Worm (Caenorhabditis elegans): ENCODE measurements around the gene srh-237.

srh-237 gene

DNA sequence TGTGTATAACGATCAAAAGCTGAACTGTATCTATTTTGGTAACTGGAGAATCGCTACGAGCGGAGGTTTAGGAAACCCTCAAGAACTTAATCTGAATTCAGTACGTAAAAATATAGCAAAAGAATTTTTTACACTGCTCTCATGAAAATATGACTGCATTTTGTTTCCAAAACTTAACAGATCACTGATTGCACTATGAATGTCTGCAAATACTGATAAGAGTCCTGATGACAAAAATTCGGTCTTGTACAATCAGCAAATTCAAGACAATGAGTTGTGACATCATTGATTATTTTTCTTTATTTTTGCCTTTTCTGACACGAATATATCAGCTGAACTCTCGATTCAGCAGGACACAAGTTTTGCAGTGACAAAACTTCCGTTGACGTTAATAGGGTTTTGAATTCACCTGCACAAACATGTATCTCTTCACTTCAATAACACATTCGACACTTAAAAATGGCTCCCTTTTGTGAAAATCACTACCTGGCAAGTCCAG is at the start of gene srh-237:
srh-237 (plus strand) TSS at position 449 of the 499 bp plus-strand sequence.
- no peak for TF ChIP-seq scrt-1 (GFP tag; IDR thresholded peaks at IDR 0.05)
- no peak for TF ChIP-seq hnd-1 (tag; optimal IDR thresholded peaks at IDR 0.05)
- no peak for TF ChIP-seq sea-1 (GFP tag; conservative IDR thresholded peaks at IDR 0.05)
- no peak for TF ChIP-seq ama-1 (optimal IDR thresholded peaks at IDR 0.05)
- TF ChIP-seq tbx-11 (GFP tag; IDR thresholded peaks at IDR 0.05): no peak
- TF ChIP-seq hmg-4 (GFP tag; optimal IDR thresholded peaks at IDR 0.05): no peak
- no peak for TF ChIP-seq B0310.2 (tag; optimal IDR thresholded peaks at IDR 0.05)
- TF ChIP-seq tbx-37 (GFP tag; conservative IDR thresholded peaks at IDR 0.05): no peak
- TF ChIP-seq aly-1 (tag; optimal IDR thresholded peaks at IDR 0.05): no peak
- TF ChIP-seq ceh-13 (GFP tag; optimal IDR thresholded peaks at IDR 0.05): no peak
- TF ChIP-seq flt-1 (GFP tag; IDR thresholded peaks at IDR 0.05): no peak
- TF ChIP-seq hmbx-1 (tag; optimal IDR thresholded peaks at IDR 0.05): no peak
- TF ChIP-seq ets-7 (tag; optimal IDR thresholded peaks at IDR 0.05): no peak
- TF ChIP-seq ceh-36 (tag; optimal IDR thresholded peaks at IDR 0.05): no peak
- no peak for TF ChIP-seq F13C5.2 (tag; optimal IDR thresholded peaks at IDR 0.05)
- TF ChIP-seq pes-1 (GFP tag; IDR thresholded peaks at IDR 0.05): no peak
- no peak for TF ChIP-seq tra-4 (tag; optimal IDR thresholded peaks at IDR 0.05)

DNA sequence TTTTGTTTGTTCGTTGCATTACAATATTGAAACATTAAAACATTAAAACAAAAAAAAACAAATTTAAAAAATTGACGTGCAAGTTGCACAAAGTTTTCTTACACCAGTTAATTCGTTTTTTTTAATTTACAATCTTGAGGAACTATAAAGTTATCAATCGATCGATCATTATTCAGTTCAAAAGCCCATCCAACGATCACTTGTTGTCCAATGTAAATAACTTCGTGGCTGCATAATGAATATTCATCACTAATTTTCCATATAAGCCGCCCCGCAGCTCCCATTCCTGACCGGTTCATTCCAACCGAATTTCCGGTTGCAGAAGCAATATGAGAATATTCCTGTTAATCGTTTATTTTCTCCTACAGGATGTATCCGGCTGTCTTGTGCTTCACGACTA is 47.9 kb upstream of the srh-237 start, which contains the start of gene hpo-33:
hpo-33 (plus strand) TSS at position 301 of the 400 bp plus-strand sequence.
- TF ChIP-seq tbx-11 (GFP tag; IDR thresholded peaks at IDR 0.05) (no peak), tra-4 (tag; optimal IDR thresholded peaks at IDR 0.05) (no peak), hnd-1 (tag; optimal IDR thresholded peaks at IDR 0.05) (no peak), tbx-37 (GFP tag; conservative IDR thresholded peaks at IDR 0.05) (no peak), scrt-1 (GFP tag; IDR thresholded peaks at IDR 0.05) (no peak), ets-7 (tag; optimal IDR thresholded peaks at IDR 0.05) (no peak), pes-1 (GFP tag; IDR thresholded peaks at IDR 0.05) (no peak)

DNA sequence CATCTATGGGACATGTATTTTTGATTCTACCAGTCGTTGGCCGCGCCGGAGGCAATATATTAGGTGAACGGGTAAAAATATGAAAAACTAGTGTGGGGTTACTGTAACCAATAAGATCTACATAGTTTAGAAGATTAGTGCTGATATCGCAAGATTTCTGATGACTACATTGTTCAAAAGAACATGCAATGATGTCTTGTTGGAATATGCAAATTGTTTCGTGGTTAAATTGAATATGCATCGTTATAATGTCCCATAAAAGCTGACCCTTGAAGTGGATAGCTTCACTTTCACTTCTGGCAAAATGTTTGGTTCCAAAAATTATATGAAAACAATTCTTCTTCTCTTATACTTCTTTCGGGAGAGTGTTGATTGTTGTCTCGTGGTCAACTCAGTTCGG is 45.7 kb upstream of the srh-237 start, which contains the start of gene F28B1.2:
F28B1.2 (plus strand) TSS at position 301 of the 400 bp plus-strand sequence.
- TF ChIP-seq ceh-36 (tag; optimal IDR thresholded peaks at IDR 0.05): no peak
- no peak for TF ChIP-seq ets-7 (tag; optimal IDR thresholded peaks at IDR 0.05)
- TF ChIP-seq tra-4 (tag; optimal IDR thresholded peaks at IDR 0.05): no peak
- no peak for TF ChIP-seq ama-1 (optimal IDR thresholded peaks at IDR 0.05)
- TF ChIP-seq B0310.2 (tag; optimal IDR thresholded peaks at IDR 0.05): no peak
- TF ChIP-seq hmbx-1 (tag; optimal IDR thresholded peaks at IDR 0.05): no peak
- TF ChIP-seq sea-1 (GFP tag; conservative IDR thresholded peaks at IDR 0.05): no peak
- TF ChIP-seq tbx-11 (GFP tag; IDR thresholded peaks at IDR 0.05): no peak
- TF ChIP-seq tbx-37 (GFP tag; conservative IDR thresholded peaks at IDR 0.05): no peak
- TF ChIP-seq flt-1 (GFP tag; IDR thresholded peaks at IDR 0.05): no peak
- no peak for TF ChIP-seq scrt-1 (GFP tag; IDR thresholded peaks at IDR 0.05)

DNA sequence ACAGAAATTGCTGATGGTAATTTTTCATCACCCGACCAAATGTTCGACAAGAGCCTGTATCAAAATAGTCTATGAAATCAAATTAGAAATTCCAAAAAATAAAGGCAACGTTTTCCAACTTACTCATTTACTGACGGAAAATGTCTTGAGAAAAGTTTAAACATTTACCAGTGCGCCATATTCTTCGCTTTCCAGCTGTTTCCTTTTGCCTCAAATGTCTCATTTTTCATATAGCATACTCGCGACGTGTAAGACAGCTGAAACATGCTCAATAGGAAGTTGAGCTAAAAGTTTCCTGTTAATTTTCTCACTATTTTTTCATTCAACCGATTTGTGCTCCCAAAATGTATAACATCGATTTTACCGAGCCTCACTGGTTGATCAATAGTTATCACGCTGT is 30.2 kb upstream of the srh-237 start, which contains the start of gene sri-66:
sri-66 (plus strand) TSS at position 301 of the 400 bp plus-strand sequence.
- no peak for TF ChIP-seq tbx-37 (GFP tag; conservative IDR thresholded peaks at IDR 0.05)
- no peak for TF ChIP-seq ama-1 (optimal IDR thresholded peaks at IDR 0.05)
- no peak for TF ChIP-seq B0310.2 (tag; optimal IDR thresholded peaks at IDR 0.05)
- TF ChIP-seq scrt-1 (GFP tag; IDR thresholded peaks at IDR 0.05): no peak
- no peak for TF ChIP-seq ceh-36 (tag; optimal IDR thresholded peaks at IDR 0.05)
- no peak for TF ChIP-seq flt-1 (GFP tag; IDR thresholded peaks at IDR 0.05)
- TF ChIP-seq pes-1 (GFP tag; IDR thresholded peaks at IDR 0.05): no peak
- no peak for TF ChIP-seq aly-1 (tag; optimal IDR thresholded peaks at IDR 0.05)
- TF ChIP-seq ets-7 (tag; optimal IDR thresholded peaks at IDR 0.05): no peak

DNA sequence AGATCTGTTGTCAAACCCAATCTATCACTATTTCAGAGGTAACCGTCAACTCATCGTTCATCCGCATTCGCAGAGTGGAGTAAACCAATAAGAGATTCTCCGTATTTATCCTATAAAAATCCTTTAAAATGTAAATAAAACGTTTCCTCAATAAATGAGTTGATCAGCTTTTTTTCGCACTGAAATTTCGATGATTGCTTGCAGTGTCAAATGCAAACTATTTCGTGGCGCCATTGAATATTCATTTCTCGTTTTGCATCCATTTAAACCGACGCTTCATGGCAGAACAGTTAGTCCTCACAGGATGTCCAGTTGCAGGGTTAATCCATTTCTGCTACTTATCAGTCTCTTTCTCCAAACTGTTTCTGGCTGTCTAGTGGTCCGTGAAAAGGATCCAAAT is 28.6 kb upstream of the srh-237 start, which contains the start of gene F28B1.9:
F28B1.9 (plus strand) TSS at position 301 of the 400 bp plus-strand sequence.
- TF ChIP-seq ceh-13 (GFP tag; optimal IDR thresholded peaks at IDR 0.05): no peak
- TF ChIP-seq tbx-37 (GFP tag; conservative IDR thresholded peaks at IDR 0.05): no peak
- no peak for TF ChIP-seq B0310.2 (tag; optimal IDR thresholded peaks at IDR 0.05)
- no peak for TF ChIP-seq hnd-1 (tag; optimal IDR thresholded peaks at IDR 0.05)
- no peak for TF ChIP-seq sea-1 (GFP tag; conservative IDR thresholded peaks at IDR 0.05)
- no peak for TF ChIP-seq ceh-36 (tag; optimal IDR thresholded peaks at IDR 0.05)
- no peak for TF ChIP-seq aly-1 (tag; optimal IDR thresholded peaks at IDR 0.05)
- no peak for TF ChIP-seq hmbx-1 (tag; optimal IDR thresholded peaks at IDR 0.05)
- TF ChIP-seq ama-1 (optimal IDR thresholded peaks at IDR 0.05): no peak
- TF ChIP-seq F13C5.2 (tag; optimal IDR thresholded peaks at IDR 0.05): no peak
- TF ChIP-seq scrt-1 (GFP tag; IDR thresholded peaks at IDR 0.05): no peak
- no peak for TF ChIP-seq hmg-4 (GFP tag; optimal IDR thresholded peaks at IDR 0.05)
- TF ChIP-seq pes-1 (GFP tag; IDR thresholded peaks at IDR 0.05): no peak
- no peak for TF ChIP-seq flt-1 (GFP tag; IDR thresholded peaks at IDR 0.05)
- TF ChIP-seq tra-4 (tag; optimal IDR thresholded peaks at IDR 0.05): no peak
- TF ChIP-seq tbx-11 (GFP tag; IDR thresholded peaks at IDR 0.05): no peak
- no peak for TF ChIP-seq ets-7 (tag; optimal IDR thresholded peaks at IDR 0.05)

DNA sequence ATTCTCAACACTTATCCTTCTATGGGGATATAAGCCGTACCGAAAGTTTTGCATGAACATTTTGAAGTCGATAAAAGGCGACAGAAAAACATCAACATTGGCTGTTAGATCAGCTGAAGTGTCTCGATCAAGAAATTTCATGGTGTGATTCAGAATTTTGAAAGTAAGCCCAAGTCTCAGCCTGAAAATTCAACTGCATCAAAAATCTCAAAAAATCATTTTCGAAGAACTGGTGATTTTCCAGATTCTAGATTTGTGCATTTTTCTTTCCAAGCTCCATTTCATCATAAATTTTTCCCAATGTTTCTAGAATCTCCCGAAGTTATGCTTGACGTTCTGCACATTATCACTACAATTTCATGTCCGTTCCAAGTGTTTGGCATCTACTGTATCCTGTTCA is 25.5 kb upstream of the srh-237 start, which contains the start of gene srh-255:
srh-255 (plus strand) TSS at position 301 of the 400 bp plus-strand sequence.
- TF ChIP-seq hmg-4 (GFP tag; optimal IDR thresholded peaks at IDR 0.05) (no peak), flt-1 (GFP tag; IDR thresholded peaks at IDR 0.05) (no peak), ets-7 (tag; optimal IDR thresholded peaks at IDR 0.05) (no peak), B0310.2 (tag; optimal IDR thresholded peaks at IDR 0.05) (no peak), hmbx-1 (tag; optimal IDR thresholded peaks at IDR 0.05) (no peak), ama-1 (optimal IDR thresholded peaks at IDR 0.05) (no peak), pes-1 (GFP tag; IDR thresholded peaks at IDR 0.05) (no peak), hnd-1 (tag; optimal IDR thresholded peaks at IDR 0.05) (no peak)

DNA sequence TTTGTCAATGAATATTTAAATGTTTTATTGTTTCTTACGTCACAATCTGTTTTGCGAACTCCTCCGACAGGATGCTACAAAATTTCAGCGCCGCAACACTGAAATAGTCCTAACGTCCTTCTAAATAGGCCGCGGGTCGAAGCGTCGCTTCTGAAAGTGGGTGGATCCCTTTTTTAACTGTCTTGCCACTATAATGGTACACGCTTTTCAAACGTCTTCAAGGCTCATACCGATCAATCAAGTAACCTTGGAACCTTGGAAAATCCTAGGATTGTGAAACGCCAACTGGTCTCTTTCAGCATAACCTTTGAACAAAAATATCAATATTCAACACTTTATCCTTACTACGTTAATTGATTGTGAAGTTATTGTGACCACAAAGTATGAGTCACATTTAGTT is 23.5 kb upstream of the srh-237 start:
- TF ChIP-seq B0310.2 (tag; optimal IDR thresholded peaks at IDR 0.05) (no peak), flt-1 (GFP tag; IDR thresholded peaks at IDR 0.05) (no peak), ets-7 (tag; optimal IDR thresholded peaks at IDR 0.05) (no peak), sea-1 (GFP tag; conservative IDR thresholded peaks at IDR 0.05) (no peak), tra-4 (tag; optimal IDR thresholded peaks at IDR 0.05) (no peak), aly-1 (tag; optimal IDR thresholded peaks at IDR 0.05) (no peak), hmg-4 (GFP tag; optimal IDR thresholded peaks at IDR 0.05) (no peak), ama-1 (optimal IDR thresholded peaks at IDR 0.05) (no peak), hmbx-1 (tag; optimal IDR thresholded peaks at IDR 0.05) (no peak), F13C5.2 (tag; optimal IDR thresholded peaks at IDR 0.05) (no peak), hnd-1 (tag; optimal IDR thresholded peaks at IDR 0.05) (no peak), scrt-1 (GFP tag; IDR thresholded peaks at IDR 0.05) (no peak), ceh-13 (GFP tag; optimal IDR thresholded peaks at IDR 0.05) (no peak), ceh-36 (tag; optimal IDR thresholded peaks at IDR 0.05) (no peak)

Measured in whole organism, early embryonic.